Fruit fly (Drosophila melanogaster): Measurements from ENCODE around the gene CG8132.

Gene CG8132

dm6 chr3R:9420439-9421234, 19.3 kb downstream of the CG8132 start:
- no peak for TF ChIP-seq Crg-1 (GFP tag; optimal IDR thresholded peaks at IDR 0.05)
- TF ChIP-seq CG33017 (tag; optimal IDR thresholded peaks at IDR 0.05): peak; percentile 10
- TF ChIP-seq CG12768 (GFP tag; optimal IDR thresholded peaks at IDR 0.05): peak; percentile 73
- TF ChIP-seq CG1620 (GFP tag; optimal IDR thresholded peaks at IDR 0.05): no peak
- TF ChIP-seq bab1 (GFP tag; optimal IDR thresholded peaks at IDR 0.05): no peak
- no peak for TF ChIP-seq Hr96 (GFP tag; optimal IDR thresholded peaks at IDR 0.05)
- TF ChIP-seq Mnt (GFP tag; optimal IDR thresholded peaks at IDR 0.05): peak; percentile 13
- TF ChIP-seq cic (GFP tag; optimal IDR thresholded peaks at IDR 0.05): peak; percentile 91
- TF ChIP-seq CG14711 (tag; optimal IDR thresholded peaks at IDR 0.05): peak; percentile 14
- no peak for TF ChIP-seq Clk (GFP tag; optimal IDR thresholded peaks at IDR 0.05)
- TF ChIP-seq tj (GFP tag; optimal IDR thresholded peaks at IDR 0.05): peak; percentile 64
- TF ChIP-seq kay (GFP tag; ENCODE audit: borderline replicate concordance): no peak
- peak; percentile 34 for TF ChIP-seq CG7101 (tag; optimal IDR thresholded peaks at IDR 0.05)
- TF ChIP-seq CG5204 (GFP tag; optimal IDR thresholded peaks at IDR 0.05): no peak
- TF ChIP-seq ovo (GFP tag; optimal IDR thresholded peaks at IDR 0.05): peak; percentile 36
- no peak for TF ChIP-seq toe (GFP tag; optimal IDR thresholded peaks at IDR 0.05)
- peak; percentile 18 for TF ChIP-seq CG7045 (GFP tag; optimal IDR thresholded peaks at IDR 0.05)
- peak; percentile 45 for TF ChIP-seq CG11617 (GFP tag; optimal IDR thresholded peaks at IDR 0.05)
- no peak for TF ChIP-seq cnc (optimal IDR thresholded peaks at IDR 0.05)
- peak; percentile 55 for TF ChIP-seq pad (GFP tag; optimal IDR thresholded peaks at IDR 0.05)

dm6 chr3R:9422338-9422737, 21.0 kb downstream of the CG8132 start:
- TF ChIP-seq Crg-1 (GFP tag; optimal IDR thresholded peaks at IDR 0.05) (no peak), tj (GFP tag; optimal IDR thresholded peaks at IDR 0.05) (peak; percentile 80), Hr96 (GFP tag; optimal IDR thresholded peaks at IDR 0.05) (no peak), CG14711 (tag; optimal IDR thresholded peaks at IDR 0.05) (no peak), CG12768 (GFP tag; optimal IDR thresholded peaks at IDR 0.05) (peak; percentile 44), CG33017 (tag; optimal IDR thresholded peaks at IDR 0.05) (no peak), CG1620 (GFP tag; optimal IDR thresholded peaks at IDR 0.05) (no peak), kay (GFP tag; ENCODE audit: borderline replicate concordance) (peak; percentile 59), cic (GFP tag; optimal IDR thresholded peaks at IDR 0.05) (peak; percentile 21), cnc (optimal IDR thresholded peaks at IDR 0.05) (no peak), Mnt (GFP tag; optimal IDR thresholded peaks at IDR 0.05) (no peak), CG11617 (GFP tag; optimal IDR thresholded peaks at IDR 0.05) (no peak), pad (GFP tag; optimal IDR thresholded peaks at IDR 0.05) (no peak), bab1 (GFP tag; optimal IDR thresholded peaks at IDR 0.05) (no peak), CG7101 (tag; optimal IDR thresholded peaks at IDR 0.05) (no peak), CG5204 (GFP tag; optimal IDR thresholded peaks at IDR 0.05) (no peak)

- TF ChIP-seq CG12768 (GFP tag; optimal IDR thresholded peaks at IDR 0.05) (no peak), tj (GFP tag; optimal IDR thresholded peaks at IDR 0.05) (peak; percentile 88)
Measured at dm6 chr3R:9424061-9424665, 22.9 kb downstream of the CG8132 start.

dm6 chr3R:9427328-9427727, 26.0 kb downstream of the CG8132 start:
- TF ChIP-seq CG11617 (GFP tag; optimal IDR thresholded peaks at IDR 0.05) (no peak), CG7101 (tag; optimal IDR thresholded peaks at IDR 0.05) (no peak), bab1 (GFP tag; optimal IDR thresholded peaks at IDR 0.05) (no peak), CG33017 (tag; optimal IDR thresholded peaks at IDR 0.05) (no peak), CG12768 (GFP tag; optimal IDR thresholded peaks at IDR 0.05) (no peak), pad (GFP tag; optimal IDR thresholded peaks at IDR 0.05) (no peak), cic (GFP tag; optimal IDR thresholded peaks at IDR 0.05) (no peak), CG14711 (tag; optimal IDR thresholded peaks at IDR 0.05) (no peak), Hr96 (GFP tag; optimal IDR thresholded peaks at IDR 0.05) (no peak), kay (GFP tag; ENCODE audit: borderline replicate concordance) (no peak), Clk (GFP tag; optimal IDR thresholded peaks at IDR 0.05) (no peak), Crg-1 (GFP tag; optimal IDR thresholded peaks at IDR 0.05) (no peak), CG1620 (GFP tag; optimal IDR thresholded peaks at IDR 0.05) (no peak), CG7045 (GFP tag; optimal IDR thresholded peaks at IDR 0.05) (no peak), tj (GFP tag; optimal IDR thresholded peaks at IDR 0.05) (no peak), ovo (GFP tag; optimal IDR thresholded peaks at IDR 0.05) (no peak), toe (GFP tag; optimal IDR thresholded peaks at IDR 0.05) (no peak), CG5204 (GFP tag; optimal IDR thresholded peaks at IDR 0.05) (no peak), cnc (optimal IDR thresholded peaks at IDR 0.05) (no peak), Mnt (GFP tag; optimal IDR thresholded peaks at IDR 0.05) (no peak)

dm6 chr3R:9428189-9428699, 26.9 kb downstream of the CG8132 start:
- TF ChIP-seq cnc (optimal IDR thresholded peaks at IDR 0.05) (no peak), tj (GFP tag; optimal IDR thresholded peaks at IDR 0.05) (peak; percentile 74), Crg-1 (GFP tag; optimal IDR thresholded peaks at IDR 0.05) (no peak), Mnt (GFP tag; optimal IDR thresholded peaks at IDR 0.05) (peak; percentile 75), CG1620 (GFP tag; optimal IDR thresholded peaks at IDR 0.05) (no peak), CG7045 (GFP tag; optimal IDR thresholded peaks at IDR 0.05) (peak; percentile 65), CG5204 (GFP tag; optimal IDR thresholded peaks at IDR 0.05) (no peak), pad (GFP tag; optimal IDR thresholded peaks at IDR 0.05) (peak; percentile 20), ovo (GFP tag; optimal IDR thresholded peaks at IDR 0.05) (peak; percentile 65), bab1 (GFP tag; optimal IDR thresholded peaks at IDR 0.05) (peak; percentile 34), toe (GFP tag; optimal IDR thresholded peaks at IDR 0.05) (no peak), Hr96 (GFP tag; optimal IDR thresholded peaks at IDR 0.05) (peak; percentile 73), CG12768 (GFP tag; optimal IDR thresholded peaks at IDR 0.05) (peak; percentile 92), Clk (GFP tag; optimal IDR thresholded peaks at IDR 0.05) (peak; percentile 46), CG11617 (GFP tag; optimal IDR thresholded peaks at IDR 0.05) (peak; percentile 43), cic (GFP tag; optimal IDR thresholded peaks at IDR 0.05) (peak; percentile 90), kay (GFP tag; ENCODE audit: borderline replicate concordance) (no peak), CG7101 (tag; optimal IDR thresholded peaks at IDR 0.05) (peak; percentile 65), CG33017 (tag; optimal IDR thresholded peaks at IDR 0.05) (peak; percentile 63), CG14711 (tag; optimal IDR thresholded peaks at IDR 0.05) (peak; percentile 26)

All from whole organism, adult.